Worm (Caenorhabditis elegans): ENCODE results near the gene F37C12.21.
A peak's percentile ranks its signal among the peaks of the same experiment; 100 is the strongest.

Gene F37C12.21

DNA sequence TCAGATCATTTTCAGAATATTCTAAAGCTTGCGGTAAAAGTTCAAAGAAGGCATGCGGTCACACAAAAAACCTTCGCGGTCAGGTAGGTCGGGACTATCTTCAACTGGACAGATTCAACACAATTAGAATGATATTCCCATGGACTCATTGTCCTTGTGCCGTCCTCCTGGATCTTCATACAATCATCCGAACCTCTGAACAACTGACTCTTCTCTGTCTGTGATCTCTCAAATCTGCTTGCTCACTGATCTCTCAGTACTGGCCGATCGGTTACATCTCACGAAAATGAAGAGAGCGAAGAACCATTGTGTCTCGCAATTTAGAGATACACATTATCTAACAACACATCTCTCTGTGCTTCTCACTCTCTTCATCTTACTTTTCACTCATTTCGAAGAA, 27.4 kb downstream of the F37C12.21 start:
- TF ChIP-seq dao-5 (tag; optimal IDR thresholded peaks at IDR 0.05) (no peak), W03F9.2 (tag; optimal IDR thresholded peaks at IDR 0.05) (no peak), him-1 (tag; optimal IDR thresholded peaks at IDR 0.05) (no peak)

DNA sequence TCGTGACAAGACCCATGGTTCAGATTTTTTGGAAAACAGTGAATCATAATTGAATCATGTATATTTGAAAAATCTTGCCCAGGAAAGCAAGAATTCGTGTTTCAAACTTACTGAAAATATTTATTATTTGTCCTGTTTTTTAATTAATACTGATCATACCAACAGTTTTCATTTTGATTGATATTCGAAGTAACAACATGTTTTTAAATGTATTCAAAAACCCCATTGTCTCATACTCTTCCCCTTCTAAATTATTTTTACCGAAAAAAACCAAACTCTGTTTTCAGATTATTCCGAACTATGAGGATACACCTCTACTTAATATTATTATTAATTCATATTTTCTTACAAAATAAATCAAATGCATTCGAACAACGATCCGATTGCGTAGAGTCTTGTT, 28.1 kb downstream of the F37C12.21 start, which contains the start of gene R151.1:
Gene R151.1, plus strand, starts transcription at position 301 of the 400 bp plus-strand sequence.
- TF ChIP-seq W03F9.2 (tag; optimal IDR thresholded peaks at IDR 0.05) (no peak), dao-5 (tag; optimal IDR thresholded peaks at IDR 0.05) (no peak), him-1 (tag; optimal IDR thresholded peaks at IDR 0.05) (no peak)

DNA sequence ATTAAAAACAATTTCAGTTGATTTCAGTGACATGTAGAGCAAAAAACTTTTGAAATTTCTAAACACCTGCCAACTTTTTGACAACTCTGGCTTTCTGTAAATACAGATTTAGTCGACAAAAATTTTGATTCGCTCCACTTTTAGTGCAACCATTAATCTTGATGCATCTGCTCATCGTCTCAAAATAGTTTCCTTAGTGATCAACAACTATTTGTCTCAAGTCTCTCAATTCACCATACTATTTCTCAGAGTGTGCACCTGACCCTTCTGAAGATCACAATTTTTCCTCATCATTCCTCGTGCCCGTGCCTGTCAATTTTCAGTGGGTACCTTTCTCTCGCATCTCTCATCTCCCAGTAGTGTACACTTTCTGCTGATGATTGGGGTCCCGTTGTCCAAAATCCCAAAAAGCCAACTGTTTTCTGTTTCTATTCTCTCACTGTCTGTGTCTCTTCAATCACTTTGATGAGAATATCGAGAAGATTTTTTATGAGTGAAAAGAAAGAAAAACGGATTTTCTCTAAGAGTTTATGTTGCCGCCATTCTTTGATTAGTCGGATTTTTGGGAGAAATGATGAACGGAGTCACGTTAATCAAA, 28.9 kb downstream of the F37C12.21 start:
- TF ChIP-seq W03F9.2 (tag; optimal IDR thresholded peaks at IDR 0.05) (no peak), dao-5 (tag; optimal IDR thresholded peaks at IDR 0.05) (no peak), him-1 (tag; optimal IDR thresholded peaks at IDR 0.05) (no peak)

DNA sequence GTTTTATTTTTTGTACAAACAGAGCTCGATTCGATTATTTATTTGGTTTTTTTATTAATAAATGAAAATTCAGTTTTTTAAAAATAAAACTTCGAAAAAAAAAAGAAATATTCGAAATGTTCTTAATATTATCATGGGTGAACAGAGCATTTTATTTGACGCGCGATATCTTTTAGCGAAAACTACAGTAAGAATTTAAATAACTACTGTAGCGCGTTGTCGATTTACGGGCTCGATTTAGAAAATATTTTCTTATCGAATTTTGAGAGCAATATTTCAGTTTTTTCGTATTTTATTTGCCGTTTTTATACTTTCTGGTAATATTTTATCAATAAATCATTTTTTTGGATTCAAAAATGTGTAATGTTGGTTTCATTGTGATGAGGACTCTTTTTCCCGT, 32.9 kb downstream of the F37C12.21 start:
- TF ChIP-seq him-1 (tag; optimal IDR thresholded peaks at IDR 0.05) (no peak), W03F9.2 (tag; optimal IDR thresholded peaks at IDR 0.05) (no peak), dao-5 (tag; optimal IDR thresholded peaks at IDR 0.05) (no peak)

DNA sequence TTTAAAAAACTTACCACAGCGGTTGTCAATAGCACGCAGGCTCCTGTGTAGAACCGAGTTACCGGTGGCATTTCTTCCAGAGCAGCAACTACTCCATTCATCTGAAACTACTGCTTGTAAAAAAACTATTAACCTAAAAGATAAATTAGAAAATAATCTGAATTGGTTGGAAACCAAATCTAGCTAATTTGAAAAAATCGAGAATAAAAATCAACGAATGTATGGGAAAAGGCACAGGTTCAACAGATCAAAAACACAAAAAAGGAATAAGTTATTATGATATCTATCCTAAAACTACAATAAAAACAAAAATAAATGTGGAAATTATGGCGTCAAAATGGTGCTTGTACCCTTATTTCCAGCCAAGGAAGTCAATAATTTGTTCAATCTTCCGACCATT, 34.9 kb downstream of the F37C12.21 start, which contains the start of gene der-2:
Gene der-2, minus strand, starts transcription at position 101 of the 400 bp plus-strand sequence.
- TF ChIP-seq him-1 (tag; optimal IDR thresholded peaks at IDR 0.05) (no peak), dao-5 (tag; optimal IDR thresholded peaks at IDR 0.05) (no peak), W03F9.2 (tag; optimal IDR thresholded peaks at IDR 0.05) (no peak)

DNA sequence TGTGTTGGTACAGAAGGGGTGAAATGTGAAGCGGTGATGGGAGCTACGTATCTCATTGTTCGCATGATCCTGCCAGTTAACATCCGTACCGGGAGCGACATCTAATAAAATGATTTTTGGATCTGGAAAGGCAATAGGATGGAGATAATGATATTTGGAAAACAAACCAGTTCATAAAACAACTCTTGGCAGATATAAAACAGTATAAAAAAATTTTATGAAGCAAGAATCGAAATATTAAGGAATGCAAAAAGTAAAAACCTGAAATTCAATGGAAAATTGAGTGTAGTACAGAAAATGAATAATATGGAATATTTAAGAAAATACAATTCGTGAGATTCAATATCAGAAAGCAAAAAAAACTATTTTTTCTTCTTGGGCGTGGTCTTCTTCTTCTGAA, 38.5 kb downstream of the F37C12.21 start, which contains the start of gene hsp-75:
Gene hsp-75, minus strand, starts transcription at position 101 of the 400 bp plus-strand sequence.
- TF ChIP-seq dao-5 (tag; optimal IDR thresholded peaks at IDR 0.05) (no peak), W03F9.2 (tag; optimal IDR thresholded peaks at IDR 0.05) (no peak), him-1 (tag; optimal IDR thresholded peaks at IDR 0.05) (no peak)

DNA sequence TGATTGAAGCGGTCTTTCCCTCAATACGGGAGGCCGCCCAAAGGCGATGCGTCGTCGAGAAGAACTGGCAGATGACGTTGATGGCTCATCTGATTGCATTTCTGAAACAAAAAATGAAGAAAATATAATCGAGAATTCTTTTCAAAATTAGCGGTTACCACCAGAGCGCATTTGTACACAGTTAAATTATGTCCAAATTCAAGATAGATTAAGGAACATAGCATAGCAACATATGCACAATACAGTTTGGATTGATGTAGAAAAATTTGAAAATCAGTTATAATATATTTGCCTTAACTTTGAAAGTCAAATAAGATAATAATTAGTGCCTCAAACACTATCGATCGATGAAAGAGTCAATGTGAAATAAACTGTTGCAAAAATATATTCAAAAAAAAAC, 41.5 kb downstream of the F37C12.21 start, which contains the start of gene R151.8:
Gene R151.8, minus strand, starts transcription at position 101 of the 400 bp plus-strand sequence.
- TF ChIP-seq W03F9.2 (tag; optimal IDR thresholded peaks at IDR 0.05) (no peak), him-1 (tag; optimal IDR thresholded peaks at IDR 0.05) (no peak), dao-5 (tag; optimal IDR thresholded peaks at IDR 0.05) (no peak)

DNA sequence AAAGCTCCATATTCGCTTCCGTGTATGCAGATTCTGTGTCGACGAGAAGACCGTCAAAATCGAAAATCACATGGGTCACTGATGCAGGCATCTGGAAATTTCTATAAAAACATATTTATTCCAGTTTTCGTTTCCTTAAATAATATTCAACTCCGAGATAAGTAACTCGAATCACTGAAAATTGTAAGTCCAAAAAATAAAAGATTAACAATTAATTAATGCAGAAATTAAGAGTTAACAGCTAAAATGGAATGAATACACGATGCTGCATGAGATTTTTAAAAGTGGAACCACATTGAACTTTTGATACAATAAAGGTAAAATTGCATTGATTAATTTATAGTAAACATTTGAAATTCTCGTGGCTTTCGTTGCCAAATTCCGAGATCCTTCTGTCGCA, 42.7 kb downstream of the F37C12.21 start, which contains the start of gene R151.10:
Gene R151.10, minus strand, starts transcription at position 101 of the 400 bp plus-strand sequence.
- TF ChIP-seq W03F9.2 (tag; optimal IDR thresholded peaks at IDR 0.05) (no peak), him-1 (tag; optimal IDR thresholded peaks at IDR 0.05) (no peak), dao-5 (tag; optimal IDR thresholded peaks at IDR 0.05) (no peak)

DNA sequence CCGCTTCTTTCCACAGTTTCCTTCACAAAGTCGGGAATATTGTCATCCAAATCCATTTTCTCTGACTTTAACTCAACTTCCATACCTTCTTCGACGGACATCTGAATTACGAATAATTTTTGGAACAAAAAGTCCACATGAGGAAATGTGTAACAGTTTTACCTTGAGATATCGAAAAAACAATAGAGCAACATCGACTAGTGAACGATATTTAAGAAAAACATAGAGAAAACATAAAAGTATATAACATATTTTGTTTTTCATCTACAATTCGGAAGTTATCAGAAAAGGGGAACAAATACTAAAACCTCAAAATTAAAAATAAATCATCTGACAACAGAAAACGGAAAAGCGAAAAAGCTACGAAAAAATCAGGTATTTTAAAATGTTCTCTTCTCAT, 44.6 kb downstream of the F37C12.21 start, which contains the start of gene adr-2:
Gene adr-2, minus strand, starts transcription at position 101 of the 400 bp plus-strand sequence.
- TF ChIP-seq him-1 (tag; optimal IDR thresholded peaks at IDR 0.05) (no peak), dao-5 (tag; optimal IDR thresholded peaks at IDR 0.05) (no peak), W03F9.2 (tag; optimal IDR thresholded peaks at IDR 0.05) (no peak)

DNA sequence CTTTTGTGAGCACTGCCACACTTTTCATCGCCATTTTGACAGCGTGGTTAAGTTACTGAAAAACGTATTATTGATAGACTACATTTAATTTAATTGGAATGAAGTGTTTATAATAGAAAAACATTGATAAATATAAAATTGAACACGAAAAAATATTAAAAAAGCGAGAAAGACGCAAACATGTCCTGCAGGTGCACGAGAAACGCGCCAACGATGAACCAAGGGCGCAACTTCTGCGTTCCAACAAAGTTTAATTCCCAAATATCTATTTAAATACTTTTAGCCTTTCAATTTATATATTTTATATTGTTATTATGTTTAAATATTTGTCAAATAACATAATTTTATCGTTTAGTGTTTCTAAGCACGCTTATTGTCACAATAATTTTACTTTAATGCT, 46.0 kb downstream of the F37C12.21 start, which contains the start of gene ndus-8:
Gene ndus-8, minus strand, starts transcription at position 55 of the 400 bp plus-strand sequence.
- TF ChIP-seq him-1 (tag; optimal IDR thresholded peaks at IDR 0.05) (no peak), dao-5 (tag; optimal IDR thresholded peaks at IDR 0.05) (no peak), W03F9.2 (tag; optimal IDR thresholded peaks at IDR 0.05) (peak; percentile 88)
